Fruit fly (Drosophila melanogaster): ENCODE measurements around the gene Taf10b.
A peak's percentile ranks its signal among the peaks of the same experiment; 100 is the strongest.

Gene Taf10b

DNA sequence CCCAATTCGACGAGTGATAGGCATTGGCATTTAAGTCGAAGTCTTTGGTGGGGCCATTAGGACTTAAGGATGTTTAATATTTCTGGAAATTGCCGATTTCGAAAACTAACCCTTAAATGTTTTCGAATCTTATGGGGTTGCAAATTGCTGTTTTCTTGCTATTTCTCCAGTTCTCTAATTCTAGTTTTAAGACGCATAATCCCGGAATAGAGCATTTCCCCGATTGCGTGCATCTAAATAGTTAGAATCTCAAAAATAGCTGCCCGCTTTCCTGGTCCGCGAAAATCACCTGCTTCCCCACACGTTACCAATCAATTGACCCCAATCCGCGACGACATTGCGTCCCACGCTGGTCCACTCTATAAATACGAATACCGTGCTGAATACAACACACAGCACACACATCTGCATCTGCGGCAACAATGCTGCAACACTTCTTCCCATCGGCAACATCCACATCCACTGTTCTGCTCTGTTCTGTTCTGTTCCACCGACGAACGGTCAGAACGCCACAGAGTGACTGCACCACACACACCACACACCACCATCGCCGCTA lies 15.7 kb downstream of the Taf10b start, which contains the start of gene Bacc (continued):
- peak; percentile 83 for TF ChIP-seq CG16863 (GFP tag; optimal IDR thresholded peaks at IDR 0.05)
- peak; percentile 86 for TF ChIP-seq CG17359 (tag; optimal IDR thresholded peaks at IDR 0.05)
- TF ChIP-seq CG1792 (GFP tag; optimal IDR thresholded peaks at IDR 0.05) = peak; percentile 86
- no peak for TF ChIP-seq zen2 (GFP tag; IDR thresholded peaks at IDR 0.05; ENCODE audit: partially characterized antibody)
- peak; percentile 52 for TF ChIP-seq HmgD (GFP tag; optimal IDR thresholded peaks at IDR 0.05)
- TF ChIP-seq maf-S (GFP tag; optimal IDR thresholded peaks at IDR 0.05) = peak; percentile 83
- no peak for TF ChIP-seq ara (GFP tag; IDR thresholded peaks at IDR 0.05)
- no peak for TF ChIP-seq Dip2 (GFP tag; IDR thresholded peaks at IDR 0.05)
- TF ChIP-seq z (GFP tag; IDR thresholded peaks at IDR 0.05) = no peak
- peak; percentile 63 for TF ChIP-seq pros (GFP tag; optimal IDR thresholded peaks at IDR 0.05)
- no peak for TF ChIP-seq MBD-R2 (GFP tag; IDR thresholded peaks at IDR 0.05)
- no peak for TF ChIP-seq danr (GFP tag; IDR thresholded peaks at IDR 0.05)
- TF ChIP-seq CG10267 (tag; optimal IDR thresholded peaks at IDR 0.05) = peak; percentile 63
- no peak for TF ChIP-seq CG15479 (GFP tag; optimal IDR thresholded peaks at IDR 0.05)
- TF ChIP-seq tin (GFP tag; optimal IDR thresholded peaks at IDR 0.05) = peak; percentile 80
- no peak for TF ChIP-seq HLH3B (GFP tag; IDR thresholded peaks at IDR 0.05)
- peak; percentile 25 for TF ChIP-seq CG17186 (GFP tag; optimal IDR thresholded peaks at IDR 0.05)
- TF ChIP-seq tgo (GFP tag; IDR thresholded peaks at IDR 0.05) = no peak
- peak; percentile 21 for TF ChIP-seq CG17802 (tag; optimal IDR thresholded peaks at IDR 0.05)
- peak; percentile 78 for TF ChIP-seq CG9817 (tag; optimal IDR thresholded peaks at IDR 0.05)
- TF ChIP-seq sna (GFP tag; IDR thresholded peaks at IDR 0.05; ENCODE audit: partially characterized antibody) = no peak
- TF ChIP-seq Atf-2 (GFP tag; optimal IDR thresholded peaks at IDR 0.05) = peak; percentile 91
- TF ChIP-seq MTF-1 (GFP tag; optimal IDR thresholded peaks at IDR 0.05; ENCODE audit: borderline replicate concordance) = peak; percentile 61
- TF ChIP-seq fd3F (GFP tag; optimal IDR thresholded peaks at IDR 0.05) = peak; percentile 82
- TF ChIP-seq run (tag; optimal IDR thresholded peaks at IDR 0.05) = peak; percentile 70
- TF ChIP-seq bab2 (GFP tag; optimal IDR thresholded peaks at IDR 0.05) = peak; percentile 80
- peak; percentile 65 for TF ChIP-seq CG8359 (GFP tag; optimal IDR thresholded peaks at IDR 0.05; ENCODE audit: borderline replicate concordance)
- TF ChIP-seq CG2875 (GFP tag; optimal IDR thresholded peaks at IDR 0.05) = peak; percentile 79
- peak; percentile 95 for TF ChIP-seq CG2678 (tag; optimal IDR thresholded peaks at IDR 0.05)
- TF ChIP-seq CG12104 (GFP tag; optimal IDR thresholded peaks at IDR 0.05) = peak; percentile 89
- no peak for TF ChIP-seq CG13894 (tag; optimal IDR thresholded peaks at IDR 0.05)
- no peak for TF ChIP-seq Atf6 (GFP tag; IDR thresholded peaks at IDR 0.05)
- TF ChIP-seq exex (tag; optimal IDR thresholded peaks at IDR 0.05) = no peak
- TF ChIP-seq CG7372 (GFP tag; IDR thresholded peaks at IDR 0.05) = no peak
- peak; percentile 94 for TF ChIP-seq Hmr (GFP tag; optimal IDR thresholded peaks at IDR 0.05)
- no peak for TF ChIP-seq CG13287 (GFP tag; IDR thresholded peaks at IDR 0.05; ENCODE audit: partially characterized antibody)
- TF ChIP-seq zen (tag; optimal IDR thresholded peaks at IDR 0.05) = peak; percentile 45
- TF ChIP-seq CTCF (GFP tag; optimal IDR thresholded peaks at IDR 0.05) = peak; percentile 37
- TF ChIP-seq CG1832 (GFP tag; optimal IDR thresholded peaks at IDR 0.05) = no peak
- no peak for TF ChIP-seq CG42726 (GFP tag; IDR thresholded peaks at IDR 0.05; ENCODE audit: partially characterized antibody)
- peak; percentile 91 for TF ChIP-seq CG11723 (GFP tag; optimal IDR thresholded peaks at IDR 0.05)
- no peak for TF ChIP-seq CG6175 (GFP tag; IDR thresholded peaks at IDR 0.05)
- no peak for TF ChIP-seq CG17328 (GFP tag; IDR thresholded peaks at IDR 0.05)
- peak; percentile 42 for TF ChIP-seq wek (GFP tag; optimal IDR thresholded peaks at IDR 0.05)
- TF ChIP-seq sob (GFP tag; IDR thresholded peaks at IDR 0.05) = no peak
- no peak for TF ChIP-seq CG32532 (GFP tag; IDR thresholded peaks at IDR 0.05)
- no peak for TF ChIP-seq so (GFP tag; IDR thresholded peaks at IDR 0.05)
- TF ChIP-seq Fer2 (tag; optimal IDR thresholded peaks at IDR 0.05) = peak; percentile 70
- TF ChIP-seq CG3995 (GFP tag; optimal IDR thresholded peaks at IDR 0.05) = peak; percentile 73
- peak; percentile 55 for TF ChIP-seq oc (tag; optimal IDR thresholded peaks at IDR 0.05)
- peak; percentile 80 for TF ChIP-seq Side (GFP tag; optimal IDR thresholded peaks at IDR 0.05)

Data from whole organism, embryonic.